Worm (Caenorhabditis elegans) whole organism, L4 larva: ENCODE data around the gene nhr-19.

Experiments used
- ZK337.2 ChIP-seq: fragments of 200-800 bp; sonication (Bioruptor generic); IDR thresholded peaks from 2 replicates; pipeline ENCODE4 v1.3.6; 2022; ENCODE audit warnings: missing genetic modification reagents, missing genetic modification characterization, missing compliant biosample characterization
- daf-12 ChIP-seq: fragments of 150-350 bp; optimal IDR thresholded peaks from 2 replicates; lab custom pipeline; 2014; ENCODE audit warnings: missing biosample characterization, missing genetic modification reagents, missing genetic modification characterization
- hif-1 ChIP-seq, 2 experiments: sonication (generic microtip); optimal IDR thresholded peaks; 2 replicates each; lab custom pipeline; 2016 to 2017; ENCODE audit warnings: missing compliant biosample characterization in 2 of 2, missing genetic modification characterization in 2 of 2, missing genetic modification reagents in 2 of 2, missing genotype in 2 of 2, mild to moderate bottlenecking in 1 of 2
- lin-39 ChIP-seq: fragments of 150-350 bp; optimal IDR thresholded peaks from 2 replicates; lab custom pipeline; 2014; ENCODE audit warnings: missing biosample characterization, missing genetic modification reagents, missing genetic modification characterization
- mep-1 ChIP-seq: fragments of 150-350 bp; sonication (generic microtip); optimal IDR thresholded peaks from 3 replicates; lab custom pipeline; 2014; ENCODE audit warnings: missing biosample characterization, missing genetic modification characterization
- nhr-6 ChIP-seq: fragments of 150-350 bp; optimal IDR thresholded peaks from 2 replicates; lab custom pipeline; 2014; ENCODE audit warnings: missing biosample characterization, missing genetic modification characterization
- unc-62 ChIP-seq, 3 experiments: fragments of 150-350 bp in 1 of 3; sonication (generic microtip); optimal IDR thresholded peaks in 2 of 3; peaks in 1 of 3; 1 replicate in 1 of 3; 2 replicates in 2 of 3; lab custom pipeline; 2014 to 2017; ENCODE audit warnings: missing biosample characterization in 3 of 3, missing genetic modification characterization in 3 of 3, missing genetic modification reagents in 3 of 3, missing genotype in 1 of 3
- ztf-11 ChIP-seq: fragments of 150-350 bp; optimal IDR thresholded peaks from 2 replicates; lab custom pipeline; 2014; ENCODE audit warnings: missing biosample characterization, missing genetic modification characterization

ce11 chrII:9604063-9604462, 1.3 kb downstream of the nhr-19 start:
- TF ChIP-seq ztf-11 (tag; lab: Kevin White, UChicago) (no peak), ZK337.2 (GFP tag; lab: Robert Waterston, UW) (no peak), hif-1 (tag; optimal IDR thresholded peaks at IDR 0.05; lab: Kevin White, UChicago) (peak in 1 of 2 experiments; percentile 15), unc-62 (GFP tag; optimal IDR thresholded peaks at IDR 0.05 in 1 of 2; lab: Kevin White, UChicago) (peak in 1 of 2 experiments; percentile 69), unc-62 (tag; optimal IDR thresholded peaks at IDR 0.05; lab: Kevin White, UChicago) (no peak), daf-12 (tag; lab: Kevin White, UChicago) (no peak), mep-1 (tag; lab: Kevin White, UChicago) (peak; percentile 6), nhr-6 (tag; lab: Kevin White, UChicago) (no peak), lin-39 (no peak)
